Worm (Caenorhabditis elegans) whole organism, L3 larva: ENCODE measurements around the gene chil-8.

Source experiments
- aly-2 ChIP-seq: fragments of 150-350 bp; optimal IDR thresholded peaks from 2 replicates; lab custom pipeline; 2014; ENCODE audit warnings: missing biosample characterization, missing genetic modification characterization
- ceh-28 ChIP-seq: fragments of 150-350 bp; optimal IDR thresholded peaks from 2 replicates; lab custom pipeline; 2014; ENCODE audit warnings: missing biosample characterization, missing genetic modification reagents, missing genetic modification characterization
- daf-12 ChIP-seq: fragments of 150-350 bp; optimal IDR thresholded peaks from 2 replicates; lab custom pipeline; 2014; ENCODE audit warnings: missing biosample characterization, missing genetic modification reagents, missing genetic modification characterization
- elt-1 ChIP-seq: fragments of 150-350 bp; optimal IDR thresholded peaks from 2 replicates; lab custom pipeline; 2014; ENCODE audit warnings: missing biosample characterization, missing genetic modification characterization
- elt-2 ChIP-seq: sonication (generic microtip); optimal IDR thresholded peaks from 2 replicates; lab custom pipeline; 2016; ENCODE audit warnings: missing genetic modification reagents, mild to moderate bottlenecking, missing genetic modification characterization, missing compliant biosample characterization
- fos-1 ChIP-seq: fragments of 150-350 bp; optimal IDR thresholded peaks from 2 replicates; lab custom pipeline; 2014; ENCODE audit warnings: missing biosample characterization, missing genetic modification characterization
- lin-15B ChIP-seq: fragments of 150-350 bp; optimal IDR thresholded peaks from 2 replicates; lab custom pipeline; 2014; ENCODE audit warnings: missing biosample characterization, missing genetic modification characterization
- nfya-1 ChIP-seq: sonication (generic microtip); optimal IDR thresholded peaks from 2 replicates; lab custom pipeline; 2017; ENCODE audit warnings: missing genetic modification characterization, mild to moderate bottlenecking, missing compliant biosample characterization, antibody characterized with exemption, moderate library complexity; ENCODE audit not compliant: insufficient read depth
- nhr-12 ChIP-seq: fragments of 150-350 bp; optimal IDR thresholded peaks from 2 replicates; lab custom pipeline; 2014; ENCODE audit warnings: missing biosample characterization, missing genetic modification characterization
- nhr-237 ChIP-seq: fragments of 150-350 bp; optimal IDR thresholded peaks from 2 replicates; lab custom pipeline; 2014; ENCODE audit warnings: missing biosample characterization, missing genetic modification characterization
- nhr-28 ChIP-seq: fragments of 150-350 bp; optimal IDR thresholded peaks from 2 replicates; lab custom pipeline; 2014; ENCODE audit warnings: missing biosample characterization, missing genetic modification characterization
- snpc-4 ChIP-seq: fragments of 150-350 bp; optimal IDR thresholded peaks from 2 replicates; lab custom pipeline; 2014; ENCODE audit warnings: missing biosample characterization, missing genetic modification characterization
- tbx-2 ChIP-seq: sonication (generic microtip); optimal IDR thresholded peaks from 2 replicates; lab custom pipeline; 2016; ENCODE audit warnings: mild to moderate bottlenecking, missing genetic modification characterization, missing compliant biosample characterization

- no peak for TF ChIP-seq ceh-28
- no peak for TF ChIP-seq fos-1 (tag; lab: Kevin White, UChicago)
- TF ChIP-seq nhr-12 (tag; lab: Kevin White, UChicago) = no peak
- TF ChIP-seq nfya-1 (tag; lab: Kevin White, UChicago) = no peak
- TF ChIP-seq daf-12 (tag; lab: Kevin White, UChicago) = no peak
- TF ChIP-seq elt-2 (tag; lab: Kevin White, UChicago) = no peak
- no peak for TF ChIP-seq elt-1 (tag; lab: Kevin White, UChicago)
- no peak for TF ChIP-seq nhr-28 (tag; lab: Kevin White, UChicago)
- TF ChIP-seq aly-2 = no peak
- TF ChIP-seq snpc-4 = no peak
- TF ChIP-seq lin-15B (tag; lab: Kevin White, UChicago) = no peak
- no peak for TF ChIP-seq tbx-2
- TF ChIP-seq nhr-237 (tag; lab: Kevin White, UChicago) = no peak
These were observed 42.1 kb upstream of the chil-8 start, which contains the start of gene F26C11.3 for ce11 chrII:9914999-9915398.
